Fruit fly (Drosophila melanogaster): ENCODE data around the gene Cpr66Cb.

DNA sequence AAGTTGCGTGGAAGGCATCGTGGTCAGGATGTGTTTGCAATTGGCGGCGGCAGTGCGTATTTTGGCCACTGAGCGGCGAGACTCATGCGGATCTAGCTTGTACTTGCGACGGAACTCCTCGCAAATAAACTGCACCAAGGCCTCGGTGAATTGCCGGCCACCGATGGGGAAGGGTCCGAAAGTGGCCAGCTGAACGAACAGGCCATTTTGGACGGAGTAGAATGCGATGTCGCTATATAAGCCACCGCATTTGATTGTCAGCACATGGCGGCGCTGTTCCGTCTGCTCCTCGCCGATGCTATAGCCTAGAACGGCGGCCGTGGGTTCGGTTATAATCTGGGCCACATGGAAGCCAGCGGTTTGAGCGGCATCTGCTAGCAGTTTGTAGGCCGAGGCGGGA lies 8.7 kb downstream of the Cpr66Cb start:
- TF ChIP-seq CG8478 (optimal IDR thresholded peaks at IDR 0.05) = no peak
- no peak for TF ChIP-seq CTCF (optimal IDR thresholded peaks at IDR 0.05)
